Worm (Caenorhabditis elegans) whole organism, late embryonic: ENCODE measurements around the gene F08F3.6.

ENCODE experiments used
- elt-2 ChIP-seq: sonication (generic microtip); optimal IDR thresholded peaks from 2 replicates; lab custom pipeline; 2016; ENCODE audit warnings: missing genetic modification reagents, missing genetic modification characterization, missing compliant biosample characterization
- fkh-10 ChIP-seq: fragments of 150-350 bp; optimal IDR thresholded peaks from 2 replicates; lab custom pipeline; 2014; ENCODE audit warnings: missing biosample characterization, missing genetic modification reagents, missing genetic modification characterization
- lim-6 ChIP-seq: sonication (generic microtip); optimal IDR thresholded peaks from 2 replicates; lab custom pipeline; 2016; ENCODE audit warnings: missing genetic modification characterization, missing compliant biosample characterization
- nhr-11 ChIP-seq: fragments of 150-350 bp; optimal IDR thresholded peaks from 2 replicates; lab custom pipeline; 2014; ENCODE audit warnings: missing biosample characterization, missing genetic modification characterization
- pag-3 ChIP-seq: sonication (generic microtip); optimal IDR thresholded peaks from 2 replicates; lab custom pipeline; 2016; ENCODE audit warnings: missing compliant biosample characterization, missing genetic modification characterization, borderline replicate concordance
- pha-2 ChIP-seq: sonication (generic microtip); optimal IDR thresholded peaks from 2 replicates; lab custom pipeline; 2017; ENCODE audit warnings: mild to moderate bottlenecking, missing genetic modification characterization, missing compliant biosample characterization
- tbx-7 ChIP-seq: sonication (generic microtip); optimal IDR thresholded peaks from 2 replicates; lab custom pipeline; 2016; ENCODE audit warnings: missing genotype, missing genetic modification characterization, missing compliant biosample characterization
- unc-42 ChIP-seq: sonication (generic microtip); optimal IDR thresholded peaks from 2 replicates; lab custom pipeline; 2016; ENCODE audit warnings: missing genotype, missing genetic modification characterization, missing compliant biosample characterization

DNA sequence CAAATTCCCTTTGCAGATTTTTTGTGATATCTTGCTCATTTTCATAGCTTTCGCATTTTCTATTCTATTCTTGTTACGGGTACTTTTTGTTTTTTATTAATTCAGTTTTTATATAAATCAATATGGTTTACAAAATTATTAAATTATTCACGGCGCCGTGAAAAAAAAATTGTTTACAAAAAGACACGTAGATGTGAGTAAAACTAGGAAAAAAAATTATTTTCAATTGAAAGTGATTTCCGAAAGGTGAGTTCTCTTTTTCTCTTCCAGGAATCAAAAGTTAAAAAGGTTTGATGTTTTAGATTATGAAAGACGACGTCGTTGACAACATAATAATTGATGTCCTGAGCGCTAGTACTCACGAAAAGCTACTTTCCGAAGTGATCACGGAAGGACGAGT is 11.6 kb downstream of the F08F3.6 start, which contains the start of gene C25A6.1:
- TF ChIP-seq fkh-10 (GFP tag; lab: Kevin White, UChicago), result no peak
- TF ChIP-seq pha-2 (tag; lab: Kevin White, UChicago), result no peak
- TF ChIP-seq pag-3, result no peak
- no peak for TF ChIP-seq nhr-11 (tag; lab: Kevin White, UChicago)
- no peak for TF ChIP-seq tbx-7
- TF ChIP-seq unc-42 (tag; lab: Kevin White, UChicago), result no peak
- TF ChIP-seq elt-2, result no peak
- TF ChIP-seq lim-6 (tag; lab: Kevin White, UChicago), result no peak
